Fruit fly (Drosophila melanogaster) whole organism, embryonic: ENCODE results near the gene CG46434.

Experiments
- Aef1 ChIP-seq: fragments of 200-800 bp; sonication (Bioruptor generic); IDR thresholded peaks from 3 replicates; pipeline ENCODE4 v1.3.6; 2022; ENCODE audit warnings: missing biosample characterization, missing genetic modification characterization
- Bgb ChIP-seq: fragments of 200-800 bp; sonication (Bioruptor generic); IDR thresholded peaks from 2 replicates; pipeline ENCODE4 v1.3.6; 2022; ENCODE audit warnings: missing biosample characterization, missing genetic modification characterization; ENCODE audit not compliant: partially characterized antibody
- Blimp-1 ChIP-seq: fragments of 200-800 bp; sonication (Bioruptor generic); optimal IDR thresholded peaks from 3 replicates; lab custom pipeline; 2018; ENCODE audit warnings: missing biosample characterization, missing genetic modification characterization, mild to moderate bottlenecking, moderate library complexity, missing genetic modification reagents
- CG11247 ChIP-seq: fragments of 200-800 bp; sonication (Bioruptor generic); IDR thresholded peaks from 2 replicates; pipeline ENCODE4 v1.3.6; 2022; ENCODE audit warnings: missing biosample characterization, missing genetic modification characterization
- CG11456 ChIP-seq: fragments of 200-800 bp; sonication (Bioruptor generic); IDR thresholded peaks from 3 replicates; pipeline ENCODE4 v1.3.6; 2022; ENCODE audit warnings: missing biosample characterization, missing genetic modification characterization
- CG15011 ChIP-seq: fragments of 200-800 bp; sonication (Bioruptor generic); optimal IDR thresholded peaks from 3 replicates; lab custom pipeline; 2018; ENCODE audit warnings: missing biosample characterization, mild to moderate bottlenecking, missing genetic modification characterization
- CG1603 ChIP-seq: fragments of 200-800 bp; sonication (Bioruptor generic); optimal IDR thresholded peaks from 2 replicates; lab custom pipeline; 2019; ENCODE audit warnings: missing biosample characterization, mild to moderate bottlenecking, missing genetic modification characterization, moderate library complexity
- CG16815 ChIP-seq: fragments of 200-800 bp; sonication (Bioruptor generic); optimal IDR thresholded peaks from 3 replicates; lab custom pipeline; 2017; ENCODE audit warnings: missing biosample characterization, mild to moderate bottlenecking, missing genetic modification characterization
- CG17385 ChIP-seq: fragments of 200-800 bp; sonication (Bioruptor generic); optimal IDR thresholded peaks from 3 replicates; lab custom pipeline; 2018; ENCODE audit warnings: missing biosample characterization, mild to moderate bottlenecking, missing genetic modification characterization
- CG2678 ChIP-seq: fragments of 200-800 bp; sonication (Bioruptor generic); optimal IDR thresholded peaks from 3 replicates; lab custom pipeline; 2019; ENCODE audit warnings: missing biosample characterization, mild to moderate bottlenecking, missing genetic modification characterization, moderate library complexity
- CG2712 ChIP-seq: fragments of 200-800 bp; optimal IDR thresholded peaks from 3 replicates; lab custom pipeline; 2019; ENCODE audit warnings: missing biosample characterization, mild to moderate bottlenecking, missing genetic modification characterization, moderate library complexity
- CG3281 ChIP-seq: fragments of 200-800 bp; sonication (Bioruptor generic); optimal IDR thresholded peaks from 3 replicates; lab custom pipeline; 2017; ENCODE audit warnings: missing biosample characterization, mild to moderate bottlenecking, missing genetic modification characterization
- CG4282 ChIP-seq: fragments of 200-800 bp; sonication (Bioruptor generic); optimal IDR thresholded peaks from 2 replicates; lab custom pipeline; 2016; ENCODE audit warnings: missing biosample characterization, missing genetic modification characterization
- CG7357 ChIP-seq: fragments of 200-800 bp; sonication (Bioruptor generic); IDR thresholded peaks from 3 replicates; pipeline ENCODE4 v1.3.6; 2022; ENCODE audit warnings: missing biosample characterization, missing genetic modification characterization
- CG7987 ChIP-seq: fragments of 200-800 bp; sonication (Bioruptor generic); optimal IDR thresholded peaks from 2 replicates; lab custom pipeline; 2018; ENCODE audit warnings: missing biosample characterization, mild to moderate bottlenecking, missing genetic modification characterization, moderate library complexity
- CG8089 ChIP-seq: fragments of 200-800 bp; sonication (Bioruptor generic); optimal IDR thresholded peaks from 3 replicates; lab custom pipeline; 2016; ENCODE audit warnings: missing biosample characterization, missing genetic modification characterization
- CG8765 ChIP-seq: fragments of 200-800 bp; sonication (Bioruptor generic); IDR thresholded peaks from 2 replicates; pipeline ENCODE4 v1.3.6; 2022; ENCODE audit warnings: missing biosample characterization, missing genetic modification characterization
- CG9437 ChIP-seq: fragments of 200-800 bp; sonication (Bioruptor generic); optimal IDR thresholded peaks from 2 replicates; lab custom pipeline; 2018; ENCODE audit warnings: missing biosample characterization, mild to moderate bottlenecking, missing genetic modification characterization
- CG9609 ChIP-seq: fragments of 200-800 bp; sonication (Bioruptor generic); optimal IDR thresholded peaks from 3 replicates; lab custom pipeline; 2016; ENCODE audit warnings: missing biosample characterization, missing genetic modification characterization
- CG9797 ChIP-seq: fragments of 200-800 bp; sonication (Bioruptor generic); optimal IDR thresholded peaks from 3 replicates; lab custom pipeline; 2018; ENCODE audit warnings: missing biosample characterization, mild to moderate bottlenecking, missing genetic modification characterization
- Dfd ChIP-seq, 2 experiments: fragments of >200 bp; optimal IDR thresholded peaks; 2 replicates each; lab custom pipeline; 2017; ENCODE audit warnings: missing biosample characterization in 2 of 2, missing genetic modification characterization in 2 of 2
- Dip2 ChIP-seq: fragments of 200-800 bp; sonication (Bioruptor generic); IDR thresholded peaks from 2 replicates; pipeline ENCODE4 v1.3.6; 2022; ENCODE audit warnings: missing biosample characterization, missing genetic modification characterization
- Dp ChIP-seq: fragments of 200-800 bp; sonication (Bioruptor generic); optimal IDR thresholded peaks from 2 replicates; lab custom pipeline; 2018; ENCODE audit warnings: missing biosample characterization, mild to moderate bottlenecking, missing genetic modification characterization, moderate library complexity
- E2f2 ChIP-seq: fragments of 200-800 bp; sonication (Bioruptor generic); IDR thresholded peaks from 2 replicates; pipeline ENCODE4 v1.3.6; 2022; ENCODE audit warnings: missing biosample characterization, missing genetic modification characterization
- Elba2 ChIP-seq: fragments of 200-800 bp; sonication (Bioruptor generic); optimal IDR thresholded peaks from 3 replicates; lab custom pipeline; 2016; ENCODE audit warnings: missing biosample characterization, missing genetic modification characterization
- GATAe ChIP-seq: fragments of 200-800 bp; sonication (Bioruptor generic); conservative IDR thresholded peaks from 2 replicates; pipeline ENCODE4 v1.3.6; 2022; ENCODE audit warnings: missing biosample characterization, missing genetic modification characterization
- H15 ChIP-seq: fragments of 200-800 bp; sonication (Bioruptor generic); IDR thresholded peaks from 3 replicates; pipeline ENCODE4 v1.3.6; 2022; ENCODE audit warnings: missing biosample characterization, missing genetic modification characterization
- Med ChIP-seq: fragments of 200-800 bp; sonication (Bioruptor generic); peaks from one replicate; lab custom pipeline; 2016; ENCODE audit warnings: missing biosample characterization, missing genetic modification characterization, mild to moderate bottlenecking, inconsistent platforms, moderate library complexity
- Mrtf ChIP-seq: fragments of 200-800 bp; sonication (Bioruptor generic); IDR thresholded peaks from 3 replicates; pipeline ENCODE4 v1.3.6; 2022; ENCODE audit warnings: missing biosample characterization, missing genetic modification characterization
- PHDP ChIP-seq: fragments of 200-800 bp; sonication (Bioruptor generic); optimal IDR thresholded peaks from 3 replicates; lab custom pipeline; 2018; ENCODE audit warnings: missing biosample characterization, mild to moderate bottlenecking, missing genetic modification characterization, moderate library complexity
- Six4 ChIP-seq: fragments of 200-800 bp; sonication (Bioruptor generic); optimal IDR thresholded peaks from 2 replicates; lab custom pipeline; 2016; ENCODE audit warnings: missing biosample characterization, missing genetic modification characterization
- ac ChIP-seq: fragments of 200-800 bp; sonication (Bioruptor generic); optimal IDR thresholded peaks from 3 replicates; lab custom pipeline; 2017; ENCODE audit warnings: missing biosample characterization, mild to moderate bottlenecking, missing genetic modification characterization
- bowl ChIP-seq: fragments of 200-800 bp; sonication (Bioruptor generic); IDR thresholded peaks from 2 replicates; pipeline ENCODE4 v1.3.6; 2022; ENCODE audit warnings: missing biosample characterization, missing genetic modification characterization
- btn ChIP-seq: fragments of 200-800 bp; sonication (Bioruptor generic); optimal IDR thresholded peaks from 2 replicates; lab custom pipeline; 2016; ENCODE audit warnings: missing biosample characterization, missing genetic modification characterization
- crp ChIP-seq, 2 experiments: fragments of 200-800 bp; sonication (Bioruptor generic); optimal IDR thresholded peaks; 2 replicates in 1 of 2; 3 replicates in 1 of 2; lab custom pipeline; 2017; ENCODE audit warnings: missing biosample characterization in 2 of 2, missing genetic modification characterization in 2 of 2, mild to moderate bottlenecking in 1 of 2, moderate library complexity in 1 of 2
- emc ChIP-seq: fragments of 200-800 bp; sonication (Bioruptor generic); optimal IDR thresholded peaks from 2 replicates; lab custom pipeline; 2016; ENCODE audit warnings: missing biosample characterization, missing genetic modification characterization
- fd96Cb ChIP-seq: fragments of 200-800 bp; sonication (Bioruptor generic); optimal IDR thresholded peaks from 2 replicates; lab custom pipeline; 2018; ENCODE audit warnings: missing biosample characterization, mild to moderate bottlenecking, missing genetic modification characterization, moderate library complexity
- fru ChIP-seq: fragments of >200 bp; optimal IDR thresholded peaks from 2 replicates; lab custom pipeline; 2017
- gce ChIP-seq: fragments of 200-800 bp; sonication (Bioruptor generic); IDR thresholded peaks from 3 replicates; pipeline ENCODE4 v1.3.6; 2022; ENCODE audit warnings: missing biosample characterization, missing genetic modification characterization
- ham ChIP-seq: fragments of 200-800 bp; sonication (Bioruptor generic); IDR thresholded peaks from 2 replicates; pipeline ENCODE4 v1.3.6; 2022; ENCODE audit warnings: missing biosample characterization, missing genetic modification characterization
- lov ChIP-seq, 2 experiments: fragments of 200-800 bp in 1 of 2; fragments of >200 bp in 1 of 2; sonication (Bioruptor generic) in 1 of 2; IDR thresholded peaks in 1 of 2; optimal IDR thresholded peaks in 1 of 2; 2 replicates in 1 of 2; 3 replicates in 1 of 2; pipeline versions ENCODE4 v1.3.6 to Lab custom; 2017 to 2022; ENCODE audit warnings: missing biosample characterization in 1 of 2, missing genetic modification characterization in 1 of 2
- sens ChIP-seq: fragments of 200-800 bp; sonication (Bioruptor generic); peaks from one replicate; lab custom pipeline; 2016; ENCODE audit warnings: missing biosample characterization, missing genetic modification characterization
- tio ChIP-seq: fragments of 200-800 bp; sonication (Bioruptor generic); optimal IDR thresholded peaks from 2 replicates; lab custom pipeline; 2017; ENCODE audit warnings: missing biosample characterization, missing genetic modification characterization, inconsistent platforms
- trh ChIP-seq: fragments of 200-800 bp; sonication (Bioruptor generic); optimal IDR thresholded peaks from 2 replicates; lab custom pipeline; 2016; ENCODE audit warnings: missing biosample characterization, missing genetic modification characterization

Gene CG46434

DNA sequence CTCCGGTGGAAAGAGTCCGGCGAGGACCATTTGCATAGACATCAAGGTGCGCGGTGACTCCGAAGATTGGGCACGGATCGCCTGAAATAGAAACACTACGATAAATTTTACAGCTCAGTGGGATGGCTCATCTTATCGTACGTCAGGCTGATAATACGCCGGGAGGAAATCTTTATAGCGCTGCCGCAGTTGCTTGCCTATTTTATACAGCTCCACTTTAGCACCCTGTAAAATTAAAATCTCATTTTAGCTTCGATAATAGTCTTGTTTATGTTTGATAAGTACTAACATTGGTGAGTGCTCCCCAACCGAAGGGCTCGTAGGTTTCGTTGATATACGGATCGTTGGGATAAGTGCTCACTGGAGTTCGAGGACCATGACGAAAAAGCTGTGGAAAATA lies 44.7 kb downstream of the CG46434 start (continued):
- TF ChIP-seq Six4 (GFP tag; lab: Kevin White, UChicago) = no peak
- no peak for TF ChIP-seq Blimp-1 (GFP tag; lab: Kevin White, UChicago)
- TF ChIP-seq Dip2 (GFP tag; lab: Robert Waterston, UW) = no peak
- TF ChIP-seq btn = no peak
- no peak for TF ChIP-seq bowl (GFP tag; lab: Robert Waterston, UW)
- TF ChIP-seq CG3281 (GFP tag; lab: Kevin White, UChicago) = peak; percentile 22
- no peak for TF ChIP-seq E2f2 (GFP tag; lab: Robert Waterston, UW)
- TF ChIP-seq CG7987 (GFP tag; lab: Kevin White, UChicago) = no peak
- no peak for TF ChIP-seq CG2712
- TF ChIP-seq CG8089 = no peak
- TF ChIP-seq CG9609 (GFP tag; lab: Kevin White, UChicago) = no peak
- no peak for TF ChIP-seq Bgb
- TF ChIP-seq sens (GFP tag; lab: Kevin White, UChicago) = no peak
- no peak for TF ChIP-seq CG16815 (GFP tag; lab: Kevin White, UChicago)
- TF ChIP-seq gce = no peak
- no peak for TF ChIP-seq CG9797
- no peak for TF ChIP-seq CG7357 (GFP tag; lab: Robert Waterston, UW)
- TF ChIP-seq fd96Cb (tag; lab: Kevin White, UChicago) = no peak
- TF ChIP-seq ac (GFP tag; lab: Kevin White, UChicago) = no peak
- TF ChIP-seq Elba2 = no peak
- TF ChIP-seq Dp (GFP tag; lab: Kevin White, UChicago) = no peak
- no peak for TF ChIP-seq CG17385
- TF ChIP-seq CG2678 (tag; lab: Kevin White, UChicago) = peak; percentile 40
- no peak for TF ChIP-seq trh
- no peak for TF ChIP-seq fru (lab: Kevin White, UChicago)
- no peak for TF ChIP-seq H15
- TF ChIP-seq CG15011 = no peak
- no peak for TF ChIP-seq Dfd (GFP tag; optimal IDR thresholded peaks at IDR 0.05; lab: Kevin White, UChicago)
- no peak for TF ChIP-seq CG11456
- no peak for TF ChIP-seq GATAe (GFP tag; lab: Robert Waterston, UW)
- TF ChIP-seq tio (GFP tag; lab: Kevin White, UChicago) = no peak
- no peak for TF ChIP-seq crp (GFP tag; optimal IDR thresholded peaks at IDR 0.05; lab: Kevin White, UChicago)
- no peak for TF ChIP-seq CG4282 (GFP tag; lab: Kevin White, UChicago)
- no peak for TF ChIP-seq ham (GFP tag; lab: Robert Waterston, UW)
- TF ChIP-seq CG11247 (GFP tag; lab: Robert Waterston, UW) = no peak
- no peak for TF ChIP-seq lov (optimal IDR thresholded peaks at IDR 0.05; lab: Kevin White, UChicago)
- TF ChIP-seq lov (GFP tag; IDR thresholded peaks at IDR 0.05; lab: Robert Waterston, UW) = no peak
- no peak for TF ChIP-seq Mrtf (GFP tag; lab: Robert Waterston, UW)
- TF ChIP-seq Aef1 (GFP tag; lab: Robert Waterston, UW) = no peak

DNA sequence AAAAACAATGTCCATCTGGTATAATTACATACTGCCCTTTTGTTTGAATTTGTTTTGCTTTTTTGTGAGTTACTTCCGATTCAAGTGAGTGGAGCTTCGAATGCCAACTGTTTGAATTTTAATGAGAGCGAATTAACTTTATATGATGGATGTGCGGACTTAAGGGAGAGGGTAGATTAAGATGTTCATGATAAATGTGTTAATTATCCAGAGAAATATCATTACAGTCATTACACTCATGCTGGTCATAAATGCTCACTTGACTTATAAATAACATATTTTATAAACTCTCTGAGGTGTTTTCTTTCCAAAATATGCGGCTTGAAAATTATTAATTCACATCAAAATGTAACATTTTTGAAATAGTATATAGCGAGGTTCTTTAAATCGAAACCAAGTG lies 46.4 kb downstream of the CG46434 start, which contains the start of gene CG9449:
Gene CG9449, minus strand, starts transcription at position 101 of the 400 bp plus-strand sequence.
- TF ChIP-seq Med (GFP tag; lab: Kevin White, UChicago) (peak; percentile 30), CG1603 (no peak), sens (GFP tag; lab: Kevin White, UChicago) (peak; percentile 34), CG8765 (GFP tag; lab: Robert Waterston, UW) (no peak), emc (no peak), PHDP (tag; lab: Kevin White, UChicago) (peak; percentile 29), CG9437 (GFP tag; lab: Kevin White, UChicago) (peak; percentile 12)
